Worm (Caenorhabditis elegans) whole organism, young adult: ENCODE measurements around the gene ints-6.

ENCODE experiments used
- B0019.2 ChIP-seq: fragments of 200-800 bp; sonication (Bioruptor generic); conservative IDR thresholded peaks from 2 replicates; pipeline ENCODE4 v1.3.6; 2022; ENCODE audit warnings: missing genetic modification reagents, missing genetic modification characterization, missing compliant biosample characterization
- C17E4.6 ChIP-seq: fragments of 200-800 bp; sonication (Bioruptor generic); IDR thresholded peaks from 2 replicates; pipeline ENCODE4 v1.3.6; 2022; ENCODE audit warnings: missing genetic modification reagents, missing genetic modification characterization, missing compliant biosample characterization
- K11D2.4 ChIP-seq: fragments of 200-800 bp; sonication (Bioruptor generic); IDR thresholded peaks from 2 replicates; pipeline ENCODE4 v1.3.6; 2022; ENCODE audit warnings: missing genetic modification reagents, missing genetic modification characterization, missing compliant biosample characterization
- K12H6.12 ChIP-seq: fragments of 200-800 bp; sonication (Bioruptor generic); optimal IDR thresholded peaks from 2 replicates; lab custom pipeline; 2018; ENCODE audit warnings: mild to moderate bottlenecking, missing genetic modification characterization, missing compliant biosample characterization
- T26A5.8 ChIP-seq: sonication (generic microtip); optimal IDR thresholded peaks from 2 replicates; lab custom pipeline; 2016; ENCODE audit warnings: missing genetic modification characterization, missing compliant biosample characterization
- aptf-3 ChIP-seq: fragments of 200-800 bp; sonication (Bioruptor generic); IDR thresholded peaks from 2 replicates; pipeline ENCODE4 v1.3.6; 2022; ENCODE audit warnings: missing genetic modification characterization, missing compliant biosample characterization
- atf-7 ChIP-seq: sonication (generic microtip); optimal IDR thresholded peaks from 2 replicates; lab custom pipeline; 2017; ENCODE audit warnings: mild to moderate bottlenecking, missing genetic modification characterization, missing compliant biosample characterization
- bed-2 ChIP-seq: fragments of 200-800 bp; sonication (Bioruptor generic); IDR thresholded peaks from 2 replicates; pipeline ENCODE4 v1.3.6; 2022; ENCODE audit warnings: missing genetic modification reagents, missing genetic modification characterization, missing compliant biosample characterization
- ccch-3 ChIP-seq: fragments of 200-800 bp; sonication (Bioruptor generic); optimal IDR thresholded peaks from 2 replicates; lab custom pipeline; 2018; ENCODE audit warnings: mild to moderate bottlenecking, missing genetic modification characterization, missing compliant biosample characterization
- cebp-1 ChIP-seq, 2 experiments: fragments of 200-800 bp in 1 of 2; sonication (Bioruptor generic) in 1 of 2; sonication (generic microtip) in 1 of 2; IDR thresholded peaks in 1 of 2; optimal IDR thresholded peaks in 1 of 2; 2 replicates each; pipeline versions ENCODE4 v1.3.6 to Lab custom; 2017 to 2022; ENCODE audit warnings: missing compliant biosample characterization in 2 of 2, missing genetic modification characterization in 2 of 2, mild to moderate bottlenecking in 1 of 2, missing genetic modification reagents in 1 of 2, moderate library complexity in 1 of 2
- ceh-100 ChIP-seq: fragments of 200-800 bp; sonication (Bioruptor generic); IDR thresholded peaks from 2 replicates; pipeline ENCODE4 v1.3.6; 2022; ENCODE audit warnings: missing genetic modification reagents, missing genetic modification characterization, missing compliant biosample characterization
- ceh-79 ChIP-seq: sonication (generic microtip); optimal IDR thresholded peaks from 2 replicates; lab custom pipeline; 2017; ENCODE audit warnings: mild to moderate bottlenecking, missing genetic modification characterization, missing compliant biosample characterization
- dox-1 ChIP-seq: fragments of 200-800 bp; sonication (Bioruptor generic); IDR thresholded peaks from 2 replicates; pipeline ENCODE4 v1.3.6; 2022; ENCODE audit warnings: missing genetic modification reagents, missing genetic modification characterization, missing compliant biosample characterization
- him-1 ChIP-seq: sonication (generic microtip); optimal IDR thresholded peaks from 2 replicates; lab custom pipeline; 2016; ENCODE audit warnings: missing genotype, missing genetic modification reagents, missing genetic modification characterization, missing compliant biosample characterization
- hmg-20 ChIP-seq: fragments of 200-800 bp; sonication (Bioruptor generic); IDR thresholded peaks from 2 replicates; pipeline ENCODE4 v1.3.6; 2022; ENCODE audit warnings: missing genetic modification reagents, missing genetic modification characterization, missing compliant biosample characterization
- hsf-1 ChIP-seq: fragments of 200-800 bp; sonication (Bioruptor generic); IDR thresholded peaks from 2 replicates; pipeline ENCODE4 v1.3.6; 2022; ENCODE audit warnings: missing genetic modification reagents, missing genetic modification characterization, missing compliant biosample characterization
- lin-35 ChIP-seq, 3 experiments: fragments of 150-350 bp in 2 of 3; sonication (generic microtip) in 1 of 3; optimal IDR thresholded peaks; 2 replicates each; lab custom pipeline; 2014 to 2018; ENCODE audit warnings: missing biosample characterization in 3 of 3, missing genetic modification characterization in 3 of 3, missing genetic modification reagents in 3 of 3
- lir-1 ChIP-seq: fragments of 200-800 bp; sonication (Bioruptor generic); conservative IDR thresholded peaks from 2 replicates; pipeline ENCODE4 v1.3.6; 2022; ENCODE audit warnings: missing genetic modification reagents, missing genetic modification characterization, missing compliant biosample characterization
- madf-10 ChIP-seq: sonication (generic microtip); optimal IDR thresholded peaks from 2 replicates; lab custom pipeline; 2016; ENCODE audit warnings: mild to moderate bottlenecking, missing genetic modification characterization, missing compliant biosample characterization
- madf-8 ChIP-seq: fragments of 200-800 bp; sonication (Bioruptor generic); conservative IDR thresholded peaks from 2 replicates; pipeline ENCODE4 v1.3.6; 2022; ENCODE audit warnings: missing genetic modification reagents, missing genetic modification characterization, missing compliant biosample characterization
- nhr-80 ChIP-seq: sonication (generic microtip); optimal IDR thresholded peaks from 2 replicates; lab custom pipeline; 2016; ENCODE audit warnings: missing genetic modification characterization, missing compliant biosample characterization
- nhr-90 ChIP-seq: sonication (generic microtip); optimal IDR thresholded peaks from 2 replicates; lab custom pipeline; 2016; ENCODE audit warnings: missing genotype, mild to moderate bottlenecking, missing genetic modification characterization, missing compliant biosample characterization
- pbrm-1 ChIP-seq: fragments of 200-800 bp; sonication (Bioruptor generic); IDR thresholded peaks from 2 replicates; pipeline ENCODE4 v1.3.6; 2022; ENCODE audit warnings: missing genetic modification reagents, missing genetic modification characterization, missing compliant biosample characterization
- rpc-1 ChIP-seq, 2 experiments: fragments of 150-350 bp in 1 of 2; sonication (generic microtip) in 1 of 2; optimal IDR thresholded peaks; 2 replicates each; lab custom pipeline; 2014 to 2018; ENCODE audit warnings: missing biosample characterization in 1 of 2, missing genetic modification characterization in 1 of 2, missing genetic modification reagents in 1 of 2, missing genotype in 1 of 2
- sdz-38 ChIP-seq: sonication (generic microtip); optimal IDR thresholded peaks from 2 replicates; lab custom pipeline; 2016; ENCODE audit warnings: missing genotype, missing genetic modification characterization, missing compliant biosample characterization
- snpc-4 ChIP-seq, 5 experiments: fragments of 150-350 bp in 1 of 5; sonication (generic microtip) in 4 of 5; optimal IDR thresholded peaks; 2 replicates each; lab custom pipeline; 2014 to 2018; ENCODE audit warnings: missing genetic modification characterization in 5 of 5, missing biosample characterization in 3 of 5, antibody characterized with exemption in 2 of 5, mild to moderate bottlenecking in 2 of 5, missing compliant biosample characterization in 2 of 5, missing genotype in 2 of 5, moderate library complexity in 2 of 5, missing genetic modification reagents in 1 of 5
- zfh-2 ChIP-seq: fragments of 200-800 bp; sonication (Bioruptor generic); conservative IDR thresholded peaks from 2 replicates; pipeline ENCODE4 v1.3.6; 2022; ENCODE audit warnings: missing genetic modification reagents, missing genetic modification characterization, missing compliant biosample characterization
- zim-3 ChIP-seq: sonication (generic microtip); optimal IDR thresholded peaks from 2 replicates; lab custom pipeline; 2017; ENCODE audit warnings: mild to moderate bottlenecking, missing genetic modification characterization, moderate library complexity, missing compliant biosample characterization
- ztf-18 ChIP-seq: sonication (generic microtip); optimal IDR thresholded peaks from 2 replicates; lab custom pipeline; 2016; ENCODE audit warnings: missing genotype, mild to moderate bottlenecking, missing genetic modification characterization, missing compliant biosample characterization
- ztf-22 ChIP-seq: fragments of 200-800 bp; sonication (Bioruptor generic); optimal IDR thresholded peaks from 2 replicates; lab custom pipeline; 2018; ENCODE audit warnings: mild to moderate bottlenecking, missing genetic modification characterization, moderate library complexity, missing compliant biosample characterization
- ztf-3 ChIP-seq: fragments of 200-800 bp; sonication (Bioruptor generic); optimal IDR thresholded peaks from 2 replicates; lab custom pipeline; 2018; ENCODE audit warnings: mild to moderate bottlenecking, missing genetic modification characterization, missing compliant biosample characterization
- ztf-6 ChIP-seq: fragments of 200-800 bp; sonication (Bioruptor generic); IDR thresholded peaks from 2 replicates; pipeline ENCODE4 v1.3.6; 2022; ENCODE audit warnings: missing genetic modification reagents, missing genetic modification characterization, missing compliant biosample characterization

Gene ints-6

ce11 chrIV:8691486-8691885 is at the start of gene ints-6, which contains the start of gene hst-1:
Gene ints-6 (plus strand): TSS chrIV:8691745.
Gene hst-1 (minus strand): TSS chrIV:8691513.
- no peak for TF ChIP-seq ceh-100
- no peak for TF ChIP-seq ztf-3 (GFP tag; lab: Kevin White, UChicago)
- TF ChIP-seq ztf-18, result peak; percentile 5
- TF ChIP-seq, all 124 proteins: peak for 1

- TF ChIP-seq K11D2.4 (GFP tag; lab: Robert Waterston, UW) (no peak), him-1 (tag; lab: Kevin White, UChicago) (no peak), cebp-1 (GFP tag; IDR thresholded peaks at IDR 0.05; lab: Robert Waterston, UW) (no peak), cebp-1 (tag; optimal IDR thresholded peaks at IDR 0.05; lab: Kevin White, UChicago) (no peak), bed-2 (GFP tag; lab: Robert Waterston, UW) (no peak), hsf-1 (GFP tag; lab: Robert Waterston, UW) (no peak), hmg-20 (GFP tag; lab: Robert Waterston, UW) (no peak), B0019.2 (GFP tag; lab: Robert Waterston, UW) (no peak), K12H6.12 (no peak), aptf-3 (GFP tag; lab: Robert Waterston, UW) (no peak), lir-1 (GFP tag; lab: Robert Waterston, UW) (no peak)
These were observed 47.1 kb upstream of the ints-6 start, which contains the start of gene C49C8.3 for ce11 chrIV:8644432-8644831. Gene C49C8.3 (plus strand): TSS chrIV:8644732.

DNA sequence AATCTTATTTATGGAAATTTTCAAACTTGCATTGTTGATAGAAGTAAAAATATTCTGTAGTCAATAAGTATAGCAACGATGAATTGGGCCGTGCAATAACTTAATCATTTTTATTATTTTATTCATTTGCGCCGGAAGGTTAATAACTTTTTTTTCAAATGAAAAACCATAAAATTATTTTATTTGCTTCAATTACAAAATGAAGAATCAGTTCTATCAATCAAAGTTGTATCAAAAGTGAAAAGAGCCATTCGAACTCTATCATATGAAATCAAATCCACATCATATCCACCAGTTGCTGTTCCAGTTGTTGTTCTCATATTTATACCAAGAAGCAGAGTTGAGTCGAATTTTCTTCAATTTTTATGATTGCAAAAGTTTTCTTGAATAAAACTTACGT is 43.0 kb upstream of the ints-6 start, which contains the start of gene cyp-33E1:
cyp-33E1 (minus strand) TSS at position 101 of the 400 bp plus-strand sequence.
- TF ChIP-seq ztf-6, result no peak

- TF ChIP-seq lin-35 (GFP tag; optimal IDR thresholded peaks at IDR 0.05; lab: Kevin White, UChicago) (no peak), nhr-80 (tag; lab: Kevin White, UChicago) (peak; percentile 34), dox-1 (no peak)
- TF ChIP-seq, all 124 proteins: peak for 1
These were observed 40.8 kb upstream of the ints-6 start, which contains the start of gene C49C8.2 for ce11 chrIV:8650696-8651095. Gene C49C8.2 (plus strand): TSS chrIV:8651088.

DNA sequence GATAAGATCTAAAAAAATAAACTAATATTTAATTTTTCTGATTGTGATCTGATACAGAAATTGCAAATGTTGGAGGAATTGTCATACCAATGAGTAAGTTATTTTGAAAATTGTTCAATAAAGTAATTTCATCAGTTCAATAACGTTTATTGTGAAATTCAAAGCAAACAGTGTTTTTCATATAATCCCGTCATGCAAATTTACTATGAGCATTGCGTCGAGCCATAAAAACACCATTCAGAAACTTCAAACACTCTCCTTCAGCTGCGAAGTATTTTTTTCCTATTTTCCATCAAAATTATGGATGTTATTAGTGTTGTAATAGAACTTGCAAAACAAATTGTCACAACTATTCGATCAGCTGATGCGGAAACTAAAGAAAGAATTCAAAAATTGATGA is 39.7 kb upstream of the ints-6 start, which contains the start of gene C49C8.8:
C49C8.8 (plus strand) TSS at position 301 of the 400 bp plus-strand sequence.
- no peak for TF ChIP-seq nhr-90 (tag; lab: Kevin White, UChicago)
- TF ChIP-seq zfh-2 (GFP tag; lab: Robert Waterston, UW), result no peak
- no peak for TF ChIP-seq ztf-22 (GFP tag; lab: Kevin White, UChicago)
- TF ChIP-seq atf-7 (tag; lab: Kevin White, UChicago), result no peak
- no peak for TF ChIP-seq madf-8 (GFP tag; lab: Robert Waterston, UW)
- no peak for TF ChIP-seq sdz-38 (tag; lab: Kevin White, UChicago)
- TF ChIP-seq zim-3 (tag; lab: Kevin White, UChicago), result no peak
- no peak for TF ChIP-seq rpc-1 (optimal IDR thresholded peaks at IDR 0.05; lab: Kevin White, UChicago)
- no peak for TF ChIP-seq rpc-1 (tag; optimal IDR thresholded peaks at IDR 0.05; lab: Kevin White, UChicago)
- no peak for TF ChIP-seq pbrm-1 (GFP tag; lab: Robert Waterston, UW)
- no peak for TF ChIP-seq ztf-6
- no peak for TF ChIP-seq B0019.2 (GFP tag; lab: Robert Waterston, UW)
- no peak for TF ChIP-seq snpc-4 (GFP tag; optimal IDR thresholded peaks at IDR 0.05; lab: Kevin White, UChicago)
- no peak for TF ChIP-seq snpc-4 (tag; optimal IDR thresholded peaks at IDR 0.05; lab: Kevin White, UChicago)

- no peak for TF ChIP-seq rpc-1 (optimal IDR thresholded peaks at IDR 0.05; lab: Kevin White, UChicago)
- no peak for TF ChIP-seq rpc-1 (tag; optimal IDR thresholded peaks at IDR 0.05; lab: Kevin White, UChicago)
- no peak for TF ChIP-seq T26A5.8
- TF ChIP-seq ccch-3 (GFP tag; lab: Kevin White, UChicago), result no peak
- no peak for TF ChIP-seq C17E4.6
- no peak for TF ChIP-seq ceh-79
- no peak for TF ChIP-seq madf-10 (tag; lab: Kevin White, UChicago)
These were observed 38.0 kb upstream of the ints-6 start, which contains the start of gene C49C8.5 for ce11 chrIV:8653592-8653991. Gene C49C8.5 (minus strand): TSS chrIV:8653664.
